Worm (Caenorhabditis elegans) whole organism, L4 larva: ENCODE measurements around the gene cyn-1.
A peak's percentile ranks its signal among the peaks of the same experiment; 100 is the strongest.

Source experiments
- D1046.2 ChIP-seq: fragments of 200-800 bp; sonication (Bioruptor generic); IDR thresholded peaks from 2 replicates; pipeline ENCODE4 v1.3.6; 2022; ENCODE audit warnings: missing genetic modification characterization, missing compliant biosample characterization
- F49E8.2 ChIP-seq: sonication (generic microtip); optimal IDR thresholded peaks from 2 replicates; lab custom pipeline; 2016; ENCODE audit warnings: missing compliant biosample characterization, mild to moderate bottlenecking, missing genetic modification characterization, borderline replicate concordance
- Y5F2A.4 ChIP-seq: fragments of 200-800 bp; sonication (Bioruptor generic); optimal IDR thresholded peaks from 2 replicates; lab custom pipeline; 2018; ENCODE audit warnings: mild to moderate bottlenecking, missing genetic modification characterization, missing compliant biosample characterization
- ZK546.5 ChIP-seq, 2 experiments: sonication (generic microtip); optimal IDR thresholded peaks; 2 replicates each; lab custom pipeline; 2017; ENCODE audit warnings: missing biosample characterization in 2 of 2, missing genetic modification characterization in 2 of 2
- aha-1 ChIP-seq: fragments of 150-350 bp; peaks from one replicate; lab custom pipeline; 2014; ENCODE audit warnings: missing biosample characterization, missing genetic modification characterization
- ceh-20 ChIP-seq: fragments of 200-800 bp; sonication (Bioruptor generic); IDR thresholded peaks from 2 replicates; pipeline ENCODE4 v1.3.6; 2022; ENCODE audit warnings: missing genetic modification reagents, missing genetic modification characterization, missing compliant biosample characterization
- ceh-28 ChIP-seq: fragments of 150-350 bp; optimal IDR thresholded peaks from 2 replicates; lab custom pipeline; 2014; ENCODE audit warnings: missing biosample characterization, missing genetic modification reagents, missing genetic modification characterization
- ceh-82 ChIP-seq: sonication (generic microtip); optimal IDR thresholded peaks from 2 replicates; lab custom pipeline; 2017; ENCODE audit warnings: missing biosample characterization, missing genetic modification characterization
- cey-2 ChIP-seq: sonication (generic microtip); optimal IDR thresholded peaks from 3 replicates; lab custom pipeline; 2017; ENCODE audit warnings: missing genetic modification characterization, mild to moderate bottlenecking, missing compliant biosample characterization, antibody characterized with exemption, borderline replicate concordance; ENCODE audit not compliant: insufficient read depth
- daf-12 ChIP-seq: fragments of 150-350 bp; optimal IDR thresholded peaks from 2 replicates; lab custom pipeline; 2014; ENCODE audit warnings: missing biosample characterization, missing genetic modification reagents, missing genetic modification characterization
- daf-19 ChIP-seq: fragments of 200-800 bp; sonication (Bioruptor generic); conservative IDR thresholded peaks from 2 replicates; pipeline ENCODE4 v1.3.6; 2022; ENCODE audit warnings: missing genetic modification characterization, missing compliant biosample characterization
- fkh-10 ChIP-seq: fragments of 150-350 bp; optimal IDR thresholded peaks from 2 replicates; lab custom pipeline; 2014; ENCODE audit warnings: missing biosample characterization, missing genetic modification reagents, missing genetic modification characterization
- hlh-30 ChIP-seq: sonication (generic microtip); optimal IDR thresholded peaks from 2 replicates; lab custom pipeline; 2017; ENCODE audit warnings: antibody characterized with exemption, mild to moderate bottlenecking, missing genetic modification characterization, missing compliant biosample characterization; ENCODE audit not compliant: insufficient read depth
- lin-38 ChIP-seq: fragments of 200-800 bp; sonication (Bioruptor generic); IDR thresholded peaks from 2 replicates; pipeline ENCODE4 v1.3.6; 2022; ENCODE audit warnings: missing genetic modification reagents, missing genetic modification characterization, missing compliant biosample characterization
- lsy-2 ChIP-seq, 2 experiments: fragments of 150-350 bp in 1 of 2; sonication (generic microtip) in 1 of 2; optimal IDR thresholded peaks; 2 replicates each; lab custom pipeline; 2014 to 2017; ENCODE audit warnings: missing biosample characterization in 2 of 2, missing genetic modification characterization in 2 of 2
- mdl-1 ChIP-seq, 2 experiments: fragments of 150-350 bp in 1 of 2; sonication (generic microtip) in 1 of 2; optimal IDR thresholded peaks; 2 replicates each; lab custom pipeline; 2014 to 2017; ENCODE audit warnings: missing biosample characterization in 2 of 2, missing genetic modification characterization in 2 of 2
- mdt-29 ChIP-seq: fragments of 200-800 bp; sonication (Bioruptor generic); IDR thresholded peaks from 2 replicates; pipeline ENCODE4 v1.3.6; 2022; ENCODE audit warnings: missing genetic modification reagents, missing genetic modification characterization, missing compliant biosample characterization
- mxl-2 ChIP-seq: fragments of 200-800 bp; sonication (Bioruptor generic); conservative IDR thresholded peaks from 2 replicates; pipeline ENCODE4 v1.3.6; 2022; ENCODE audit warnings: missing genetic modification reagents, missing genetic modification characterization, missing compliant biosample characterization
- nhr-10 ChIP-seq: fragments of 150-350 bp; optimal IDR thresholded peaks from 2 replicates; lab custom pipeline; 2014; ENCODE audit warnings: missing biosample characterization, missing genetic modification characterization
- nhr-11 ChIP-seq: fragments of 150-350 bp; optimal IDR thresholded peaks from 2 replicates; lab custom pipeline; 2014; ENCODE audit warnings: missing biosample characterization, missing genetic modification characterization
- nhr-28 ChIP-seq: fragments of 150-350 bp; optimal IDR thresholded peaks from 2 replicates; lab custom pipeline; 2014; ENCODE audit warnings: missing biosample characterization, missing genetic modification characterization
- nhr-48 ChIP-seq: sonication (generic microtip); optimal IDR thresholded peaks from 2 replicates; lab custom pipeline; 2016; ENCODE audit warnings: mild to moderate bottlenecking, missing genetic modification characterization, missing compliant biosample characterization
- pha-4 ChIP-seq, 2 experiments: fragments of 150-350 bp in 1 of 2; fragments of 200-800 bp in 1 of 2; sonication (Bioruptor generic) in 1 of 2; IDR thresholded peaks in 1 of 2; optimal IDR thresholded peaks in 1 of 2; 2 replicates each; pipeline versions ENCODE4 v1.3.6 to Lab custom; 2014 to 2022; ENCODE audit warnings: missing genetic modification characterization in 2 of 2, missing genetic modification reagents in 2 of 2, missing biosample characterization in 1 of 2, missing compliant biosample characterization in 1 of 2
- php-3 ChIP-seq: fragments of 200-800 bp; sonication (Bioruptor generic); IDR thresholded peaks from 2 replicates; pipeline ENCODE4 v1.3.6; 2022; ENCODE audit warnings: missing genetic modification reagents, missing genetic modification characterization, missing compliant biosample characterization
- pqm-1 ChIP-seq: sonication (generic microtip); optimal IDR thresholded peaks from 2 replicates; lab custom pipeline; 2017; ENCODE audit warnings: missing biosample characterization, missing genetic modification characterization
- saeg-2 ChIP-seq: fragments of 200-800 bp; sonication (Bioruptor generic); IDR thresholded peaks from 2 replicates; pipeline ENCODE4 v1.3.6; 2022; ENCODE audit warnings: missing genetic modification reagents, missing genetic modification characterization, missing compliant biosample characterization
- set-16 ChIP-seq: fragments of 200-800 bp; sonication (Bioruptor generic); IDR thresholded peaks from 2 replicates; pipeline ENCODE4 v1.3.6; 2022; ENCODE audit warnings: missing genetic modification reagents, missing genetic modification characterization, missing compliant biosample characterization
- skn-1 ChIP-seq: fragments of 150-350 bp; optimal IDR thresholded peaks from 2 replicates; lab custom pipeline; 2014; ENCODE audit warnings: missing biosample characterization, missing genetic modification characterization
- snpc-1.2 ChIP-seq: fragments of 200-800 bp; sonication (Bioruptor generic); IDR thresholded peaks from 2 replicates; pipeline ENCODE4 v1.3.6; 2022; ENCODE audit warnings: missing genetic modification reagents, missing genetic modification characterization, missing compliant biosample characterization
- spr-3 ChIP-seq: fragments of 200-800 bp; sonication (Bioruptor generic); optimal IDR thresholded peaks from 2 replicates; lab custom pipeline; 2018; ENCODE audit warnings: mild to moderate bottlenecking, missing genetic modification characterization, missing compliant biosample characterization
- tag-97 ChIP-seq: fragments of 200-800 bp; sonication (Bioruptor generic); IDR thresholded peaks from 2 replicates; pipeline ENCODE4 v1.3.6; 2022; ENCODE audit warnings: missing genetic modification characterization, missing compliant biosample characterization
- tra-1 ChIP-seq: fragments of 200-800 bp; sonication (Bioruptor generic); IDR thresholded peaks from 2 replicates; pipeline ENCODE4 v1.3.6; 2022; ENCODE audit warnings: missing genetic modification reagents, missing genetic modification characterization, missing compliant biosample characterization
- unc-62 ChIP-seq, 3 experiments: fragments of 150-350 bp in 1 of 3; sonication (generic microtip); optimal IDR thresholded peaks in 2 of 3; peaks in 1 of 3; 1 replicate in 1 of 3; 2 replicates in 2 of 3; lab custom pipeline; 2014 to 2017; ENCODE audit warnings: missing biosample characterization in 3 of 3, missing genetic modification characterization in 3 of 3, missing genetic modification reagents in 3 of 3, missing genotype in 1 of 3
- zag-1 ChIP-seq: fragments of 150-350 bp; optimal IDR thresholded peaks from 2 replicates; lab custom pipeline; 2014; ENCODE audit warnings: missing biosample characterization, missing genetic modification characterization
- zfp-2 ChIP-seq: sonication (generic microtip); optimal IDR thresholded peaks from 2 replicates; lab custom pipeline; 2016; ENCODE audit warnings: mild to moderate bottlenecking, missing genetic modification characterization, missing compliant biosample characterization
- ztf-7 ChIP-seq: fragments of 150-350 bp; optimal IDR thresholded peaks from 2 replicates; lab custom pipeline; 2014; ENCODE audit warnings: missing biosample characterization, missing genetic modification characterization

Gene cyn-1

ce11 chrV:14314236-14314635 lies 41.6 kb upstream of the cyn-1 start, which contains the start of gene F47B8.1:
Gene F47B8.1, minus strand, starts transcription at chrV:14314336.
- TF ChIP-seq ztf-7 (tag; lab: Kevin White, UChicago) = no peak
- no peak for TF ChIP-seq php-3
- TF ChIP-seq saeg-2 = no peak
- no peak for TF ChIP-seq ceh-28 (tag; lab: Kevin White, UChicago)
- peak in 1 of 2 experiments; percentile 19 for TF ChIP-seq unc-62 (GFP tag; optimal IDR thresholded peaks at IDR 0.05 in 1 of 2; lab: Kevin White, UChicago)
- no peak for TF ChIP-seq unc-62 (tag; optimal IDR thresholded peaks at IDR 0.05; lab: Kevin White, UChicago)
- TF ChIP-seq, all 104 proteins: peak for 1

ce11 chrV:14316525-14316924 lies 39.4 kb upstream of the cyn-1 start, which contains the start of gene F47B8.2:
Gene F47B8.2, minus strand, starts transcription at chrV:14316625.
- TF ChIP-seq daf-12 = no peak
- no peak for TF ChIP-seq ceh-82 (tag; lab: Kevin White, UChicago)
- TF ChIP-seq lin-38 (GFP tag; lab: Robert Waterston, UW) = no peak
- no peak for TF ChIP-seq mxl-2 (GFP tag; lab: Robert Waterston, UW)
- no peak for TF ChIP-seq nhr-48 (tag; lab: Kevin White, UChicago)
- no peak for TF ChIP-seq F49E8.2 (tag; lab: Kevin White, UChicago)
- TF ChIP-seq snpc-1.2 (GFP tag; lab: Robert Waterston, UW) = no peak
- no peak for TF ChIP-seq zag-1 (tag; lab: Kevin White, UChicago)
- no peak for TF ChIP-seq pqm-1
- no peak for TF ChIP-seq skn-1 (tag; lab: Kevin White, UChicago)
- no peak for TF ChIP-seq spr-3 (GFP tag; lab: Kevin White, UChicago)
- TF ChIP-seq ZK546.5 (tag; optimal IDR thresholded peaks at IDR 0.05; lab: Kevin White, UChicago) = no peak
- TF ChIP-seq ceh-28 (tag; lab: Kevin White, UChicago) = no peak
- no peak for TF ChIP-seq nhr-28 (tag; lab: Kevin White, UChicago)
- no peak for TF ChIP-seq nhr-10
- no peak for TF ChIP-seq zfp-2 (tag; lab: Kevin White, UChicago)
- no peak for TF ChIP-seq tra-1 (GFP tag; lab: Robert Waterston, UW)
- no peak for TF ChIP-seq ceh-20 (GFP tag; lab: Robert Waterston, UW)

ce11 chrV:14317204-14317603 lies 38.7 kb upstream of the cyn-1 start:
- TF ChIP-seq nhr-11 = no peak
- TF ChIP-seq tra-1 (GFP tag; lab: Robert Waterston, UW) = no peak
- TF ChIP-seq hlh-30 (tag; lab: Kevin White, UChicago) = peak; percentile 47
- peak; percentile 20 for TF ChIP-seq nhr-28 (tag; lab: Kevin White, UChicago)
- TF ChIP-seq lsy-2 (tag; optimal IDR thresholded peaks at IDR 0.05; lab: Kevin White, UChicago) = no peak
- no peak for TF ChIP-seq fkh-10
- no peak for TF ChIP-seq ZK546.5 (tag; optimal IDR thresholded peaks at IDR 0.05; lab: Kevin White, UChicago)
- no peak for TF ChIP-seq mdl-1 (tag; optimal IDR thresholded peaks at IDR 0.05; lab: Kevin White, UChicago)

ce11 chrV:14317621-14318020 lies 38.3 kb upstream of the cyn-1 start:
- TF ChIP-seq pha-4 (GFP tag; IDR thresholded peaks at IDR 0.05; lab: Robert Waterston, UW) (no peak), pha-4 (tag; optimal IDR thresholded peaks at IDR 0.05; lab: Kevin White, UChicago) (no peak), nhr-11 (peak; percentile 29), mdt-29 (no peak)

- TF ChIP-seq saeg-2 = no peak
- peak; percentile 96 for TF ChIP-seq set-16
- TF ChIP-seq aha-1 (tag; lab: Kevin White, UChicago) = peak; percentile 21
- no peak for TF ChIP-seq tag-97 (GFP tag; lab: Robert Waterston, UW)
- TF ChIP-seq daf-19 (GFP tag; lab: Robert Waterston, UW) = no peak
- 0 out of 2 replicates have a peak, but pooled peaks have one; percentile 4 for TF ChIP-seq D1046.2 (GFP tag; lab: Robert Waterston, UW)
- no peak for TF ChIP-seq cey-2 (tag; lab: Kevin White, UChicago)
- TF ChIP-seq lin-38 (GFP tag; lab: Robert Waterston, UW) = no peak
- TF ChIP-seq nhr-28 (tag; lab: Kevin White, UChicago) = no peak
- no peak for TF ChIP-seq nhr-10
- no peak for TF ChIP-seq Y5F2A.4 (GFP tag; lab: Kevin White, UChicago)
Measured at ce11 chrV:14319101-14319781, 36.6 kb upstream of the cyn-1 start, which contains the start of gene F47B8.13. Gene F47B8.13, minus strand, starts transcription at chrV:14319731.
